Worm (Caenorhabditis elegans) whole organism, young adult: Measurements from ENCODE around the gene tag-266.

Experiments
- B0019.2 ChIP-seq: fragments of 200-800 bp; sonication (Bioruptor generic); conservative IDR thresholded peaks from 2 replicates; pipeline ENCODE4 v1.3.6; 2022; ENCODE audit warnings: missing genetic modification reagents, missing genetic modification characterization, missing compliant biosample characterization
- C06A6.2 ChIP-seq: fragments of 200-800 bp; sonication (Bioruptor generic); conservative IDR thresholded peaks from 2 replicates; pipeline ENCODE4 v1.3.6; 2022; ENCODE audit warnings: missing genetic modification characterization, missing compliant biosample characterization
- F22D6.2 ChIP-seq: sonication (generic microtip); optimal IDR thresholded peaks from 2 replicates; lab custom pipeline; 2016; ENCODE audit warnings: mild to moderate bottlenecking, missing genetic modification characterization, missing compliant biosample characterization
- F37B4.10 ChIP-seq: fragments of 200-800 bp; sonication (Bioruptor generic); IDR thresholded peaks from 2 replicates; pipeline ENCODE4 v1.3.6; 2022; ENCODE audit warnings: missing genetic modification characterization, missing compliant biosample characterization
- F52B5.7 ChIP-seq: sonication (generic microtip); optimal IDR thresholded peaks from 2 replicates; lab custom pipeline; 2016; ENCODE audit warnings: mild to moderate bottlenecking, missing genetic modification characterization, missing compliant biosample characterization
- F55B11.4 ChIP-seq: sonication (generic microtip); optimal IDR thresholded peaks from 2 replicates; lab custom pipeline; 2016; ENCODE audit warnings: missing compliant biosample characterization, missing genetic modification characterization, borderline replicate concordance; ENCODE audit not compliant: insufficient read depth
- K11D2.4 ChIP-seq: fragments of 200-800 bp; sonication (Bioruptor generic); IDR thresholded peaks from 2 replicates; pipeline ENCODE4 v1.3.6; 2022; ENCODE audit warnings: missing genetic modification reagents, missing genetic modification characterization, missing compliant biosample characterization
- K12H6.12 ChIP-seq: fragments of 200-800 bp; sonication (Bioruptor generic); optimal IDR thresholded peaks from 2 replicates; lab custom pipeline; 2018; ENCODE audit warnings: mild to moderate bottlenecking, missing genetic modification characterization, missing compliant biosample characterization
- T26A5.8 ChIP-seq: sonication (generic microtip); optimal IDR thresholded peaks from 2 replicates; lab custom pipeline; 2016; ENCODE audit warnings: missing genetic modification characterization, missing compliant biosample characterization
- Y53G8AR.9 ChIP-seq: fragments of 200-800 bp; sonication (Bioruptor generic); conservative IDR thresholded peaks from 2 replicates; pipeline ENCODE4 v1.3.6; 2022; ENCODE audit warnings: missing genetic modification reagents, missing genetic modification characterization, missing compliant biosample characterization
- Y67H2A.10 ChIP-seq: fragments of 200-800 bp; sonication (Bioruptor generic); conservative IDR thresholded peaks from 2 replicates; pipeline ENCODE4 v1.3.6; 2022; ENCODE audit warnings: missing genetic modification reagents, missing genetic modification characterization, missing compliant biosample characterization
- Y95B8A.8 ChIP-seq: fragments of 200-800 bp; sonication (Bioruptor generic); IDR thresholded peaks from 2 replicates; pipeline ENCODE4 v1.3.6; 2022; ENCODE audit warnings: missing genetic modification reagents, missing genetic modification characterization, missing compliant biosample characterization
- aptf-2 ChIP-seq: fragments of 200-800 bp; sonication (Bioruptor generic); conservative IDR thresholded peaks from 2 replicates; pipeline ENCODE4 v1.3.6; 2022; ENCODE audit warnings: missing genetic modification reagents, missing genetic modification characterization, missing compliant biosample characterization
- athp-1 ChIP-seq: sonication (generic microtip); optimal IDR thresholded peaks from 2 replicates; lab custom pipeline; 2017; ENCODE audit warnings: mild to moderate bottlenecking, missing genetic modification characterization, missing compliant biosample characterization
- attf-5 ChIP-seq: fragments of 200-800 bp; sonication (Bioruptor generic); optimal IDR thresholded peaks from 2 replicates; lab custom pipeline; 2018; ENCODE audit warnings: mild to moderate bottlenecking, missing genetic modification characterization, missing compliant biosample characterization
- attf-6 ChIP-seq: fragments of 200-800 bp; sonication (Bioruptor generic); IDR thresholded peaks from 2 replicates; pipeline ENCODE4 v1.3.6; 2022; ENCODE audit warnings: missing genetic modification reagents, missing genetic modification characterization, missing compliant biosample characterization
- bed-2 ChIP-seq: fragments of 200-800 bp; sonication (Bioruptor generic); IDR thresholded peaks from 2 replicates; pipeline ENCODE4 v1.3.6; 2022; ENCODE audit warnings: missing genetic modification reagents, missing genetic modification characterization, missing compliant biosample characterization
- ceh-100 ChIP-seq: fragments of 200-800 bp; sonication (Bioruptor generic); IDR thresholded peaks from 2 replicates; pipeline ENCODE4 v1.3.6; 2022; ENCODE audit warnings: missing genetic modification reagents, missing genetic modification characterization, missing compliant biosample characterization
- ceh-40 ChIP-seq: fragments of 200-800 bp; sonication (Bioruptor generic); IDR thresholded peaks from 2 replicates; pipeline ENCODE4 v1.3.6; 2022; ENCODE audit warnings: missing genetic modification characterization, missing compliant biosample characterization
- ceh-79 ChIP-seq: sonication (generic microtip); optimal IDR thresholded peaks from 2 replicates; lab custom pipeline; 2017; ENCODE audit warnings: mild to moderate bottlenecking, missing genetic modification characterization, missing compliant biosample characterization
- die-1 ChIP-seq: sonication (generic microtip); optimal IDR thresholded peaks from 2 replicates; lab custom pipeline; 2016; ENCODE audit warnings: missing genotype, mild to moderate bottlenecking, missing genetic modification characterization, missing compliant biosample characterization
- egl-44 ChIP-seq: fragments of 200-800 bp; sonication (Bioruptor generic); IDR thresholded peaks from 2 replicates; pipeline ENCODE4 v1.3.6; 2022; ENCODE audit warnings: missing genetic modification reagents, missing genetic modification characterization, missing compliant biosample characterization
- egrh-3 ChIP-seq: fragments of 200-800 bp; sonication (Bioruptor generic); IDR thresholded peaks from 2 replicates; pipeline ENCODE4 v1.3.6; 2022; ENCODE audit warnings: missing genetic modification reagents, missing genetic modification characterization, missing compliant biosample characterization
- fkh-3 ChIP-seq: sonication (generic microtip); optimal IDR thresholded peaks from 2 replicates; lab custom pipeline; 2016; ENCODE audit warnings: mild to moderate bottlenecking, missing genetic modification characterization, missing compliant biosample characterization
- hmg-20 ChIP-seq: fragments of 200-800 bp; sonication (Bioruptor generic); IDR thresholded peaks from 2 replicates; pipeline ENCODE4 v1.3.6; 2022; ENCODE audit warnings: missing genetic modification reagents, missing genetic modification characterization, missing compliant biosample characterization
- madf-10 ChIP-seq: sonication (generic microtip); optimal IDR thresholded peaks from 2 replicates; lab custom pipeline; 2016; ENCODE audit warnings: mild to moderate bottlenecking, missing genetic modification characterization, missing compliant biosample characterization
- nfya-2 ChIP-seq: fragments of 200-800 bp; sonication (Bioruptor generic); IDR thresholded peaks from 2 replicates; pipeline ENCODE4 v1.3.6; 2022; ENCODE audit warnings: missing genetic modification reagents, missing genetic modification characterization, missing compliant biosample characterization
- nfyb-1 ChIP-seq: fragments of 200-800 bp; sonication (Bioruptor generic); IDR thresholded peaks from 2 replicates; pipeline ENCODE4 v1.3.6; 2022; ENCODE audit warnings: missing genetic modification reagents, missing genetic modification characterization, missing compliant biosample characterization
- nhr-120 ChIP-seq: fragments of 200-800 bp; sonication (Bioruptor generic); IDR thresholded peaks from 2 replicates; pipeline ENCODE4 v1.3.6; 2022; ENCODE audit warnings: missing genetic modification characterization, missing compliant biosample characterization
- rpc-1 ChIP-seq, 2 experiments: fragments of 150-350 bp in 1 of 2; sonication (generic microtip) in 1 of 2; optimal IDR thresholded peaks; 2 replicates each; lab custom pipeline; 2014 to 2018; ENCODE audit warnings: missing biosample characterization in 1 of 2, missing genetic modification characterization in 1 of 2, missing genetic modification reagents in 1 of 2, missing genotype in 1 of 2
- snpc-1.3 ChIP-seq: sonication (generic microtip); optimal IDR thresholded peaks from 2 replicates; lab custom pipeline; 2017; ENCODE audit warnings: missing genetic modification characterization, mild to moderate bottlenecking, missing compliant biosample characterization, antibody characterized with exemption, moderate library complexity, missing genotype, missing genetic modification reagents; ENCODE audit not compliant: insufficient read depth
- snpc-4 ChIP-seq, 5 experiments: fragments of 150-350 bp in 1 of 5; sonication (generic microtip) in 4 of 5; optimal IDR thresholded peaks; 2 replicates each; lab custom pipeline; 2014 to 2018; ENCODE audit warnings: missing genetic modification characterization in 5 of 5, missing biosample characterization in 3 of 5, antibody characterized with exemption in 2 of 5, mild to moderate bottlenecking in 2 of 5, missing compliant biosample characterization in 2 of 5, missing genotype in 2 of 5, moderate library complexity in 2 of 5, missing genetic modification reagents in 1 of 5
- somi-1 ChIP-seq: fragments of 200-800 bp; sonication (Bioruptor generic); optimal IDR thresholded peaks from 2 replicates; lab custom pipeline; 2018; ENCODE audit warnings: mild to moderate bottlenecking, missing genetic modification characterization, missing compliant biosample characterization
- sptf-2 ChIP-seq: fragments of 200-800 bp; sonication (Bioruptor generic); optimal IDR thresholded peaks from 2 replicates; lab custom pipeline; 2018; ENCODE audit warnings: mild to moderate bottlenecking, missing genetic modification characterization, missing compliant biosample characterization
- tlf-1 ChIP-seq: fragments of 200-800 bp; sonication (Bioruptor generic); optimal IDR thresholded peaks from 2 replicates; lab custom pipeline; 2018; ENCODE audit warnings: mild to moderate bottlenecking, missing genetic modification characterization, missing compliant biosample characterization
- xnd-1 ChIP-seq: sonication (generic microtip); optimal IDR thresholded peaks from 2 replicates; lab custom pipeline; 2016; ENCODE audit warnings: missing genotype, missing genetic modification reagents, missing genetic modification characterization, missing compliant biosample characterization
- ztf-18 ChIP-seq: sonication (generic microtip); optimal IDR thresholded peaks from 2 replicates; lab custom pipeline; 2016; ENCODE audit warnings: missing genotype, mild to moderate bottlenecking, missing genetic modification characterization, missing compliant biosample characterization
- ztf-6 ChIP-seq: fragments of 200-800 bp; sonication (Bioruptor generic); IDR thresholded peaks from 2 replicates; pipeline ENCODE4 v1.3.6; 2022; ENCODE audit warnings: missing genetic modification reagents, missing genetic modification characterization, missing compliant biosample characterization

Gene tag-266

DNA sequence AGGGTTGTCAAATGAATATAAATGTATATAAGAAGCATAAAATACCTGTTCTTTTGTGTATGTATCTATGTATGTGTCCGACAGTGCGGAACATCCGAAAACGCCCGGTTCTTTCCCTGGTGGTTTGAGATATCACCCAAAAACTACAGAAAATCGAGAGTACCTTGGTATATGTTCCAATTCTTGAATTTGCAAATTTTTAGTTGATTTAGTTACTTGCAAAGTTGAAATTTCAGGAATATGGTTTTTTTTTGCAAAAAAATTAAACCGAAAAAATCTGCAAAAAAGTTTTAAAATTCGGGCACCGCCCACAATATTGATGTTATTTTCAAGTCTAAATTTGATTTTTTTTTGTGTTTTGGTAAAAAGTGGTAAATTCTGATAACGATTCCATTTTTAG lies 22.6 kb downstream of the tag-266 start, which contains the start of gene T19C3.2:
T19C3.2 (minus strand) TSS at position 101 of the 400 bp plus-strand sequence.
- no peak for TF ChIP-seq rpc-1 (optimal IDR thresholded peaks at IDR 0.05; lab: Kevin White, UChicago)
- no peak for TF ChIP-seq rpc-1 (tag; optimal IDR thresholded peaks at IDR 0.05; lab: Kevin White, UChicago)
- TF ChIP-seq aptf-2 (GFP tag; lab: Robert Waterston, UW) = no peak
- no peak for TF ChIP-seq F52B5.7 (tag; lab: Kevin White, UChicago)
- TF ChIP-seq nfya-2 (GFP tag; lab: Robert Waterston, UW) = no peak
- TF ChIP-seq attf-6 = no peak
- no peak for TF ChIP-seq nhr-120 (GFP tag; lab: Robert Waterston, UW)
- no peak for TF ChIP-seq ztf-6 (GFP tag; lab: Robert Waterston, UW)
- no peak for TF ChIP-seq C06A6.2 (GFP tag; lab: Robert Waterston, UW)
- no peak for TF ChIP-seq ceh-40 (GFP tag; lab: Robert Waterston, UW)
- TF ChIP-seq K12H6.12 (tag; lab: Kevin White, UChicago) = no peak

- no peak for TF ChIP-seq bed-2 (GFP tag; lab: Robert Waterston, UW)
- no peak for TF ChIP-seq K11D2.4 (GFP tag; lab: Robert Waterston, UW)
- TF ChIP-seq, all 124 proteins: peak for 0
Measured at ce11 chrIII:614447-614846, 25.6 kb downstream of the tag-266 start, which contains the start of gene T19C3.3. T19C3.3 (minus strand) TSS chrIII:614547.

- TF ChIP-seq F22D6.2 (tag; lab: Kevin White, UChicago) (no peak), tlf-1 (no peak), attf-5 (GFP tag; lab: Kevin White, UChicago) (no peak), nfyb-1 (GFP tag; lab: Robert Waterston, UW) (no peak), die-1 (tag; lab: Kevin White, UChicago) (no peak), snpc-1.3 (tag; lab: Kevin White, UChicago) (no peak), nfya-2 (GFP tag; lab: Robert Waterston, UW) (no peak), somi-1 (GFP tag; lab: Kevin White, UChicago) (no peak), hmg-20 (GFP tag; lab: Robert Waterston, UW) (no peak), Y53G8AR.9 (GFP tag; lab: Robert Waterston, UW) (no peak), sptf-2 (GFP tag; lab: Kevin White, UChicago) (no peak), ceh-100 (GFP tag; lab: Robert Waterston, UW) (no peak), athp-1 (tag; lab: Kevin White, UChicago) (no peak), F55B11.4 (no peak), F37B4.10 (GFP tag; lab: Robert Waterston, UW) (no peak), Y67H2A.10 (GFP tag; lab: Robert Waterston, UW) (no peak)
- TF ChIP-seq, all 124 proteins: peak for 0
Measured at ce11 chrIII:612759-613158, 27.3 kb downstream of the tag-266 start.

DNA sequence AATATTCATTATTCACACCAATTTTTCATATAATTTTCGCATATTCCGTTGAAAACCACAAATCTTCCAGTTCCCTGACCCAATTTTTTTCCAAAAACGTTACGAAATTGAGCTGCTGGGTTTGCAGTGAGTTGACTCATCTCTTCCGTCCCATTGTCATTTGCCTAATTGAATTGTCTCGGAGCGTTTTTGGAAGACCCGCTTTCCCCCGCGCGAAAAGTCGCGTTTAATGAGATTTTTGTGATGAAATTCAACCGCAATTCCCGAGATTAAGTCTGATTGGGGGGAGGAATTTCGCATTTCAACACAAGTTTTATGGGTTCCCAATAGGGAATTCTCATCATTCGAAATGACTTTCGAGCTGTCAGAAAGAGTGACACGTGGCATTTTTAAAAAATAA lies 28.1 kb downstream of the tag-266 start:
- TF ChIP-seq xnd-1 (tag; lab: Kevin White, UChicago) (no peak), Y95B8A.8 (no peak), ceh-40 (GFP tag; lab: Robert Waterston, UW) (no peak), snpc-4 (GFP tag; optimal IDR thresholded peaks at IDR 0.05; lab: Kevin White, UChicago) (no peak), snpc-4 (tag; optimal IDR thresholded peaks at IDR 0.05; lab: Kevin White, UChicago) (no peak), ztf-18 (tag; lab: Kevin White, UChicago) (no peak), madf-10 (tag; lab: Kevin White, UChicago) (no peak), T26A5.8 (no peak), F52B5.7 (tag; lab: Kevin White, UChicago) (no peak), egrh-3 (no peak), egl-44 (GFP tag; lab: Robert Waterston, UW) (no peak), fkh-3 (tag; lab: Kevin White, UChicago) (no peak), B0019.2 (GFP tag; lab: Robert Waterston, UW) (no peak), ceh-79 (tag; lab: Kevin White, UChicago) (no peak)
